Worm (Caenorhabditis elegans): Measurements from ENCODE around the gene gpa-2.

- no peak for TF ChIP-seq hlh-12 (tag; optimal IDR thresholded peaks at IDR 0.05)
- no peak for TF ChIP-seq snpc-3.4 (tag; optimal IDR thresholded peaks at IDR 0.05)
- no peak for TF ChIP-seq ceh-91 (GFP tag; IDR thresholded peaks at IDR 0.05)
- no peak for TF ChIP-seq D2030.7 (GFP tag; IDR thresholded peaks at IDR 0.05)
- TF ChIP-seq unc-62 (GFP tag; optimal IDR thresholded peaks at IDR 0.05), result no peak
- no peak for TF ChIP-seq ceh-40 (GFP tag; IDR thresholded peaks at IDR 0.05)
- no peak for TF ChIP-seq sea-2 (GFP tag; IDR thresholded peaks at IDR 0.05)
- TF ChIP-seq ama-1 (optimal IDR thresholded peaks at IDR 0.05), result no peak
- no peak for TF ChIP-seq ama-1 (GFP tag; optimal IDR thresholded peaks at IDR 0.05)
- TF ChIP-seq snpc-4 (GFP tag; optimal IDR thresholded peaks at IDR 0.05), result no peak
- TF ChIP-seq snpc-4 (tag; optimal IDR thresholded peaks at IDR 0.05), result no peak
Measured at ce11 chrV:8410406-8410805, 39.6 kb downstream of the gpa-2 start, which contains the start of gene F52E1.2.

All from whole organism, young adult.